Fruit fly (Drosophila melanogaster): Measurements from ENCODE around the gene CG5355.

Gene CG5355

dm6 chr2L:10413251-10414127 lies at the start of gene CG5355, which contains the start of gene Klp31E:
Gene CG5355 (minus strand): TSS chr2L:10413463.
Gene Klp31E (plus strand): TSS chr2L:10414017.
- no peak for TF ChIP-seq CTCF (optimal IDR thresholded peaks at IDR 0.05)
- TF ChIP-seq CG8478 (optimal IDR thresholded peaks at IDR 0.05) = no peak

- TF ChIP-seq CG8478 (optimal IDR thresholded peaks at IDR 0.05) (no peak), CTCF (optimal IDR thresholded peaks at IDR 0.05) (peak; percentile 81 to 83)
These were observed 45.7 kb upstream of the CG5355 start for dm6 chr2L:10458979-10459378.

- no peak for TF ChIP-seq CTCF (optimal IDR thresholded peaks at IDR 0.05)
- TF ChIP-seq CG8478 (optimal IDR thresholded peaks at IDR 0.05) = no peak
These were observed 44.1 kb upstream of the CG5355 start, which contains the start of the genes LManI and LManII for dm6 chr2L:10457191-10457899. Gene LManI (minus strand): TSS chr2L:10457241. Gene LManII (plus strand): TSS chr2L:10457658.

- TF ChIP-seq CG8478 (optimal IDR thresholded peaks at IDR 0.05) (no peak), CTCF (optimal IDR thresholded peaks at IDR 0.05) (no peak)
These were observed 42.8 kb upstream of the CG5355 start for dm6 chr2L:10455944-10456520.

dm6 chr2L:10452296-10452695 lies 39.0 kb upstream of the CG5355 start, which contains the start of gene ppk10:
Gene ppk10 (minus strand): TSS chr2L:10452396.
- TF ChIP-seq CG8478 (optimal IDR thresholded peaks at IDR 0.05) (no peak), CTCF (optimal IDR thresholded peaks at IDR 0.05) (no peak)

dm6 chr2L:10442048-10442790 lies 29.0 kb upstream of the CG5355 start, which contains the start of gene loh:
Gene loh (plus strand): TSS chr2L:10442534.
- no peak for TF ChIP-seq CTCF (optimal IDR thresholded peaks at IDR 0.05)
- TF ChIP-seq CG8478 (optimal IDR thresholded peaks at IDR 0.05) = no peak

- TF ChIP-seq CG8478 (optimal IDR thresholded peaks at IDR 0.05) = no peak
- TF ChIP-seq CTCF (optimal IDR thresholded peaks at IDR 0.05) = no peak
These were observed 25.9 kb upstream of the CG5355 start, which contains the start of gene Nse4 for dm6 chr2L:10439174-10439573. Gene Nse4 (plus strand): TSS chr2L:10439440.

dm6 chr2L:10437317-10437716 lies 24.1 kb upstream of the CG5355 start, which contains the start of gene STUB1:
Gene STUB1 (plus strand): TSS chr2L:10437548.
- no peak for TF ChIP-seq CG8478 (optimal IDR thresholded peaks at IDR 0.05)

- TF ChIP-seq CG8478 (optimal IDR thresholded peaks at IDR 0.05) = no peak
These were observed 22.4 kb upstream of the CG5355 start, which contains the start of the genes TBC1D16 and holn1 for dm6 chr2L:10435606-10436160. Gene TBC1D16 (minus strand): TSS chr2L:10435656. Gene holn1 (plus strand): TSS chr2L:10435995.

dm6 chr2L:10430802-10431476 lies 17.7 kb upstream of the CG5355 start, which contains the start of the genes Bug22 and TfIIB:
Gene Bug22 (minus strand): TSS chr2L:10430918.
Gene TfIIB (plus strand): TSS chr2L:10431338.
- no peak for TF ChIP-seq CG8478 (optimal IDR thresholded peaks at IDR 0.05)
- no peak for TF ChIP-seq CTCF (optimal IDR thresholded peaks at IDR 0.05)

dm6 chr2L:10428528-10428927 lies 15.3 kb upstream of the CG5355 start, which contains the start of gene CG5188:
Gene CG5188 (plus strand): TSS chr2L:10428829.
- TF ChIP-seq CG8478 (optimal IDR thresholded peaks at IDR 0.05) (no peak), CTCF (optimal IDR thresholded peaks at IDR 0.05) (no peak)

dm6 chr2L:10426534-10427048 lies 13.3 kb upstream of the CG5355 start, which contains the start of the genes SmB and KdelR:
Gene SmB (minus strand): TSS chr2L:10426627.
Gene KdelR (plus strand): TSS chr2L:10426887.
- no peak for TF ChIP-seq CTCF (optimal IDR thresholded peaks at IDR 0.05)
- no peak for TF ChIP-seq CG8478 (optimal IDR thresholded peaks at IDR 0.05)

- no peak for TF ChIP-seq CG8478 (optimal IDR thresholded peaks at IDR 0.05)
- no peak for TF ChIP-seq CTCF (optimal IDR thresholded peaks at IDR 0.05)
These were observed 12.3 kb upstream of the CG5355 start for dm6 chr2L:10425599-10425998.

All from S2 (cell line).